Worm (Caenorhabditis elegans) whole organism, mixed stage, embryonic: ENCODE data around the gene acdh-13.

Source experiments
- blmp-1 ChIP-seq: fragments of 150-350 bp; optimal IDR thresholded peaks from 2 replicates; lab custom pipeline; 2014; ENCODE audit warnings: missing biosample characterization, missing genetic modification characterization
- ceh-39 ChIP-seq: fragments of 150-350 bp; optimal IDR thresholded peaks from 2 replicates; lab custom pipeline; 2014; ENCODE audit warnings: missing biosample characterization, missing genetic modification characterization
- ceh-43 ChIP-seq: fragments of 200-800 bp; sonication (Bioruptor generic); optimal IDR thresholded peaks from 2 replicates; lab custom pipeline; 2018; ENCODE audit warnings: mild to moderate bottlenecking, missing genetic modification characterization, moderate library complexity, missing compliant biosample characterization
- ceh-83 ChIP-seq: fragments of 200-800 bp; sonication (Bioruptor generic); optimal IDR thresholded peaks from 2 replicates; lab custom pipeline; 2018; ENCODE audit warnings: mild to moderate bottlenecking, missing genetic modification characterization, missing compliant biosample characterization
- ces-1 ChIP-seq: fragments of 150-350 bp; optimal IDR thresholded peaks from 2 replicates; lab custom pipeline; 2014; ENCODE audit warnings: missing biosample characterization, missing genetic modification reagents, missing genetic modification characterization
- cnd-1 ChIP-seq: fragments of 200-800 bp; sonication (Bioruptor generic); optimal IDR thresholded peaks from 2 replicates; lab custom pipeline; 2018; ENCODE audit warnings: mild to moderate bottlenecking, missing genetic modification characterization, missing compliant biosample characterization
- drap-1 ChIP-seq: fragments of 200-800 bp; sonication (Bioruptor generic); optimal IDR thresholded peaks from 3 replicates; lab custom pipeline; 2018; ENCODE audit warnings: mild to moderate bottlenecking, missing genetic modification characterization, missing compliant biosample characterization
- elt-1 ChIP-seq: sonication (generic microtip); optimal IDR thresholded peaks from 2 replicates; lab custom pipeline; 2017; ENCODE audit warnings: missing genetic modification characterization, mild to moderate bottlenecking, missing compliant biosample characterization, antibody characterized with exemption, moderate library complexity, borderline replicate concordance; ENCODE audit not compliant: insufficient read depth
- flh-1 ChIP-seq: fragments of 200-800 bp; sonication (Bioruptor generic); optimal IDR thresholded peaks from 2 replicates; lab custom pipeline; 2018; ENCODE audit warnings: mild to moderate bottlenecking, missing genetic modification characterization, moderate library complexity, missing compliant biosample characterization
- ham-2 ChIP-seq: fragments of 200-800 bp; sonication (Bioruptor generic); optimal IDR thresholded peaks from 2 replicates; lab custom pipeline; 2018; ENCODE audit warnings: mild to moderate bottlenecking, missing genetic modification characterization, missing compliant biosample characterization
- hlh-1 ChIP-seq: fragments of 150-350 bp; optimal IDR thresholded peaks from 2 replicates; lab custom pipeline; 2014; ENCODE audit warnings: missing biosample characterization, missing genetic modification reagents, missing genetic modification characterization
- lin-13 ChIP-seq: fragments of 150-350 bp; optimal IDR thresholded peaks from 2 replicates; lab custom pipeline; 2014; ENCODE audit warnings: missing biosample characterization, missing genetic modification characterization
- lin-32 ChIP-seq: fragments of 200-800 bp; sonication (Bioruptor generic); optimal IDR thresholded peaks from 2 replicates; lab custom pipeline; 2018; ENCODE audit warnings: mild to moderate bottlenecking, missing genetic modification characterization, missing compliant biosample characterization
- mab-5 ChIP-seq: fragments of 150-350 bp; optimal IDR thresholded peaks from 2 replicates; lab custom pipeline; 2014; ENCODE audit warnings: missing biosample characterization, missing genetic modification characterization
- mep-1 ChIP-seq: fragments of 150-350 bp; optimal IDR thresholded peaks from 2 replicates; lab custom pipeline; 2017; ENCODE audit warnings: missing biosample characterization, missing genetic modification reagents, missing genetic modification characterization, inconsistent platforms
- mls-2 ChIP-seq: sonication (generic microtip); optimal IDR thresholded peaks from 2 replicates; lab custom pipeline; 2016; ENCODE audit warnings: mild to moderate bottlenecking, missing genetic modification characterization, moderate library complexity, missing compliant biosample characterization
- nhr-12 ChIP-seq: fragments of 150-350 bp; optimal IDR thresholded peaks from 2 replicates; lab custom pipeline; 2014; ENCODE audit warnings: missing biosample characterization, missing genetic modification characterization
- nhr-2 ChIP-seq: fragments of 150-350 bp; optimal IDR thresholded peaks from 2 replicates; lab custom pipeline; 2014; ENCODE audit warnings: missing biosample characterization, missing genetic modification characterization
- nhr-237 ChIP-seq: fragments of 150-350 bp; optimal IDR thresholded peaks from 2 replicates; lab custom pipeline; 2014; ENCODE audit warnings: missing biosample characterization, missing genetic modification characterization
- nhr-28 ChIP-seq: fragments of 150-350 bp; optimal IDR thresholded peaks from 2 replicates; lab custom pipeline; 2014; ENCODE audit warnings: missing biosample characterization, missing genetic modification characterization
- nhr-76 ChIP-seq: sonication (generic microtip); optimal IDR thresholded peaks from 2 replicates; lab custom pipeline; 2017; ENCODE audit warnings: missing biosample characterization, missing genetic modification characterization
- sem-2 ChIP-seq: fragments of 200-800 bp; sonication (Bioruptor generic); optimal IDR thresholded peaks from 2 replicates; lab custom pipeline; 2018; ENCODE audit warnings: mild to moderate bottlenecking, missing genetic modification characterization, missing compliant biosample characterization
- snpc-4 ChIP-seq: fragments of 150-350 bp; optimal IDR thresholded peaks from 2 replicates; lab custom pipeline; 2014; ENCODE audit warnings: missing biosample characterization, missing genetic modification characterization
- sptf-1 ChIP-seq: sonication (generic microtip); optimal IDR thresholded peaks from 2 replicates; lab custom pipeline; 2017; ENCODE audit warnings: mild to moderate bottlenecking, missing genetic modification characterization, moderate library complexity, missing compliant biosample characterization
- tbx-8 ChIP-seq: fragments of 200-800 bp; sonication (Bioruptor generic); optimal IDR thresholded peaks from 2 replicates; lab custom pipeline; 2018; ENCODE audit warnings: mild to moderate bottlenecking, missing genetic modification characterization, moderate library complexity, missing compliant biosample characterization
- unc-39 ChIP-seq: fragments of 150-350 bp; optimal IDR thresholded peaks from 2 replicates; lab custom pipeline; 2014; ENCODE audit warnings: missing biosample characterization, missing genetic modification characterization
- unc-62 ChIP-seq: fragments of 150-350 bp; optimal IDR thresholded peaks from 2 replicates; lab custom pipeline; 2014; ENCODE audit warnings: missing biosample characterization, missing genetic modification reagents, missing genetic modification characterization
- zip-8 ChIP-seq: fragments of 150-350 bp; optimal IDR thresholded peaks from 2 replicates; lab custom pipeline; 2014; ENCODE audit warnings: missing biosample characterization, missing genetic modification characterization
- ztf-11 ChIP-seq: fragments of 150-350 bp; optimal IDR thresholded peaks from 2 replicates; lab custom pipeline; 2014; ENCODE audit warnings: missing biosample characterization, missing genetic modification characterization

The acdh-13 gene

ce11 chrIV:8478516-8478915 is 20.1 kb downstream of the acdh-13 start:
- no peak for TF ChIP-seq zip-8 (tag; lab: Kevin White, UChicago)
- TF ChIP-seq ces-1 (GFP tag; lab: Kevin White, UChicago), result no peak
- no peak for TF ChIP-seq ceh-43 (GFP tag; lab: Kevin White, UChicago)
- TF ChIP-seq snpc-4 (tag; lab: Kevin White, UChicago), result no peak
- no peak for TF ChIP-seq elt-1
- no peak for TF ChIP-seq ztf-11
- no peak for TF ChIP-seq lin-32 (GFP tag; lab: Kevin White, UChicago)
- TF ChIP-seq mls-2, result no peak
- no peak for TF ChIP-seq drap-1
- no peak for TF ChIP-seq lin-13
- TF ChIP-seq, all 35 proteins: peak for 0

ce11 chrIV:8476880-8477279 is 21.7 kb downstream of the acdh-13 start, which contains the start of gene spp-10:
Gene spp-10 (plus strand): TSS chrIV:8477180.
- no peak for TF ChIP-seq flh-1 (GFP tag; lab: Kevin White, UChicago)
- no peak for TF ChIP-seq sptf-1 (tag; lab: Kevin White, UChicago)
- TF ChIP-seq ham-2, result no peak
- TF ChIP-seq ceh-83 (GFP tag; lab: Kevin White, UChicago), result no peak
- no peak for TF ChIP-seq blmp-1 (tag; lab: Kevin White, UChicago)
- TF ChIP-seq cnd-1, result no peak
- no peak for TF ChIP-seq snpc-4 (tag; lab: Kevin White, UChicago)
- no peak for TF ChIP-seq sem-2 (GFP tag; lab: Kevin White, UChicago)
- no peak for TF ChIP-seq nhr-76
- TF ChIP-seq nhr-2 (tag; lab: Kevin White, UChicago), result no peak
- TF ChIP-seq lin-13, result no peak
- no peak for TF ChIP-seq tbx-8 (GFP tag; lab: Kevin White, UChicago)
- no peak for TF ChIP-seq ztf-11
- no peak for TF ChIP-seq mep-1 (tag; lab: Kevin White, UChicago)
- no peak for TF ChIP-seq hlh-1 (tag; lab: Kevin White, UChicago)

ce11 chrIV:8476166-8476565 is 22.5 kb downstream of the acdh-13 start:
- TF ChIP-seq hlh-1 (tag; lab: Kevin White, UChicago) (peak; percentile 79), tbx-8 (GFP tag; lab: Kevin White, UChicago) (no peak), nhr-237 (tag; lab: Kevin White, UChicago) (no peak), lin-13 (no peak), ceh-83 (GFP tag; lab: Kevin White, UChicago) (no peak), ces-1 (GFP tag; lab: Kevin White, UChicago) (no peak), mep-1 (tag; lab: Kevin White, UChicago) (no peak)

ce11 chrIV:8475030-8475679 is 23.5 kb downstream of the acdh-13 start:
- no peak for TF ChIP-seq ceh-39
- TF ChIP-seq sem-2 (GFP tag; lab: Kevin White, UChicago), result no peak
- no peak for TF ChIP-seq ceh-83 (GFP tag; lab: Kevin White, UChicago)
- no peak for TF ChIP-seq unc-39

ce11 chrIV:8473756-8474155 is 24.9 kb downstream of the acdh-13 start, which contains the start of gene C28C12.11:
Gene C28C12.11 (plus strand): TSS chrIV:8474056.
- TF ChIP-seq drap-1 (no peak), elt-1 (no peak), ces-1 (GFP tag; lab: Kevin White, UChicago) (no peak)

ce11 chrIV:8472493-8472892 is 26.1 kb downstream of the acdh-13 start, which contains the start of gene oat-1:
Gene oat-1 (minus strand): TSS chrIV:8472593.
- TF ChIP-seq nhr-12 (tag; lab: Kevin White, UChicago) (no peak), unc-62 (GFP tag; lab: Kevin White, UChicago) (no peak), ces-1 (GFP tag; lab: Kevin White, UChicago) (no peak), flh-1 (GFP tag; lab: Kevin White, UChicago) (no peak), ham-2 (no peak), ceh-43 (GFP tag; lab: Kevin White, UChicago) (no peak), mab-5 (tag; lab: Kevin White, UChicago) (no peak), unc-39 (no peak), nhr-28 (tag; lab: Kevin White, UChicago) (no peak), elt-1 (no peak), tbx-8 (GFP tag; lab: Kevin White, UChicago) (no peak), lin-32 (GFP tag; lab: Kevin White, UChicago) (no peak), nhr-237 (tag; lab: Kevin White, UChicago) (no peak), snpc-4 (tag; lab: Kevin White, UChicago) (no peak), ceh-39 (no peak), cnd-1 (no peak)
